Worm (Caenorhabditis elegans) whole organism, young adult: Measurements from ENCODE around the gene T12G3.2.

ENCODE experiments used
- ama-1 ChIP-seq, 3 experiments: fragments of 150-350 bp in 1 of 3; sonication (generic microtip) in 2 of 3; optimal IDR thresholded peaks; 2 replicates each; lab custom pipeline; 2014 to 2018; ENCODE audit warnings: missing biosample characterization in 2 of 3, missing genetic modification characterization in 2 of 3, missing genetic modification reagents in 2 of 3
- dpl-1 ChIP-seq: fragments of 150-350 bp; optimal IDR thresholded peaks from 2 replicates; lab custom pipeline; 2014; ENCODE audit warnings: missing biosample characterization, missing genetic modification reagents, missing genetic modification characterization
- efl-1 ChIP-seq: fragments of 150-350 bp; optimal IDR thresholded peaks from 2 replicates; lab custom pipeline; 2014; ENCODE audit warnings: missing biosample characterization, missing genetic modification reagents, missing genetic modification characterization
- ets-4 ChIP-seq: fragments of 200-800 bp; sonication (Bioruptor generic); optimal IDR thresholded peaks from 2 replicates; lab custom pipeline; 2018; ENCODE audit warnings: mild to moderate bottlenecking, missing genetic modification characterization, missing compliant biosample characterization
- mxl-1 ChIP-seq: sonication (generic microtip); optimal IDR thresholded peaks from 2 replicates; lab custom pipeline; 2016; ENCODE audit warnings: missing genetic modification characterization, missing compliant biosample characterization
- nfya-2 ChIP-seq: fragments of 200-800 bp; sonication (Bioruptor generic); IDR thresholded peaks from 2 replicates; pipeline ENCODE4 v1.3.6; 2022; ENCODE audit warnings: missing genetic modification reagents, missing genetic modification characterization, missing compliant biosample characterization
- repo-1 ChIP-seq: sonication (generic microtip); optimal IDR thresholded peaks from 2 replicates; lab custom pipeline; 2017; ENCODE audit warnings: mild to moderate bottlenecking, missing genetic modification characterization, missing compliant biosample characterization
- unc-62 ChIP-seq: fragments of 150-350 bp; optimal IDR thresholded peaks from 2 replicates; lab custom pipeline; 2014; ENCODE audit warnings: missing biosample characterization, missing genetic modification reagents, missing genetic modification characterization

- TF ChIP-seq ama-1 (optimal IDR thresholded peaks at IDR 0.05; lab: Kevin White, UChicago) (no peak), ama-1 (GFP tag; optimal IDR thresholded peaks at IDR 0.05; lab: Kevin White, UChicago) (no peak), mxl-1 (tag; lab: Kevin White, UChicago) (no peak), repo-1 (tag; lab: Kevin White, UChicago) (no peak), ets-4 (GFP tag; lab: Kevin White, UChicago) (no peak), efl-1 (GFP tag; lab: Kevin White, UChicago) (no peak), unc-62 (no peak), dpl-1 (GFP tag; lab: Kevin White, UChicago) (no peak), nfya-2 (GFP tag; lab: Robert Waterston, UW) (no peak)
Observed at ce11 chrIV:12012439-12013003, 34.2 kb downstream of the T12G3.2 start.
